Worm (Caenorhabditis elegans) whole organism, L4/young adult: ENCODE data around the gene tin-9.2.

Experiments
- W03F9.2 ChIP-seq: fragments of 150-350 bp; optimal IDR thresholded peaks from 2 replicates; lab custom pipeline; 2014; ENCODE audit warnings: missing biosample characterization, missing genetic modification characterization
- dao-5 ChIP-seq: sonication (generic microtip); optimal IDR thresholded peaks from 2 replicates; lab custom pipeline; 2016; ENCODE audit warnings: missing genotype, missing genetic modification characterization, moderate library complexity, missing compliant biosample characterization
- him-1 ChIP-seq: sonication (generic microtip); optimal IDR thresholded peaks from 2 replicates; lab custom pipeline; 2016; ENCODE audit warnings: missing genotype, missing genetic modification reagents, missing genetic modification characterization, missing compliant biosample characterization

DNA sequence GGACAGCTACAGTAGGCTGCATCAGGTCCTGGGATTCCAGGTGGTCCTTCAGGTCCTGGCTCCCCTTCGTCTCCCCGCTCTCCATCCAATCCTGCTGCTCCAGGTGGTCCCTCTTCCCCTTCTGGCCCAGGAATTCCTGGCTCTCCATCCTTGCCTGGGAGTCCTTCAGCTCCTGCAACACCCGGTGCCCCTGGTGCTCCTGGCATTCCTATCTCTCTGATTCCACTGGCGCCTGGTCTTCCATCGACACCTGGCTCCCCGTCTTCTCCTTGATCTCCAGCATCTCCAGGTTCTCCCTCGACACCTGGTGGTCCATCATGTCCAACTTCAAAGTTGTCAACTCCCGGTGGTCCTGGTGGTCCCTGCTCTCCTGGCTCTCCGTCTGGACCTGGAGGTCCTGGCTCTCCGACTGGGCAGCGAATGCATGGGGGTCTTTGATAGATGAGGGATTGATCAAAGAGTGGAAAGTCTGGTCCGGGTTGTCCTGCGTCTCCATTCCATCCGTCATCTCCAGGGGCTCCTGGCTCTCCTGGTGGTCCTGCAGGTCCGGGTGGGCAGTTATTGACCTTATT lies 9.0 kb upstream of the tin-9.2 start:
- TF ChIP-seq W03F9.2 (tag; lab: Kevin White, UChicago) (no peak), dao-5 (tag; lab: Kevin White, UChicago) (no peak), him-1 (tag; lab: Kevin White, UChicago) (no peak)
